Worm (Caenorhabditis elegans) whole organism, midembryonic: Measurements from ENCODE around the gene Y75B12A.2.

Source experiments
- T22C8.4 ChIP-seq: fragments of 200-800 bp; sonication (Bioruptor generic); IDR thresholded peaks from 2 replicates; pipeline ENCODE4 v1.3.6; 2022; ENCODE audit warnings: missing genetic modification characterization, missing compliant biosample characterization
- cog-1 ChIP-seq: sonication (generic microtip); optimal IDR thresholded peaks from 2 replicates; lab custom pipeline; 2016; ENCODE audit warnings: missing genetic modification characterization, missing compliant biosample characterization
- flt-1 ChIP-seq: fragments of 200-800 bp; sonication (Bioruptor generic); IDR thresholded peaks from 2 replicates; pipeline ENCODE4 v1.3.6; 2022; ENCODE audit warnings: missing genetic modification characterization, missing compliant biosample characterization
- ref-1 ChIP-seq: fragments of 200-800 bp; sonication (Bioruptor generic); conservative IDR thresholded peaks from 2 replicates; pipeline ENCODE4 v1.3.6; 2022; ENCODE audit warnings: missing genetic modification reagents, missing genetic modification characterization, missing compliant biosample characterization
- tab-1 ChIP-seq: fragments of 200-800 bp; sonication (Bioruptor generic); IDR thresholded peaks from 2 replicates; pipeline ENCODE4 v1.3.6; 2022; ENCODE audit warnings: missing genetic modification characterization, missing compliant biosample characterization
- ztf-23 ChIP-seq: fragments of 200-800 bp; sonication (Bioruptor generic); IDR thresholded peaks from 2 replicates; pipeline ENCODE4 v1.3.6; 2022; ENCODE audit warnings: missing genetic modification reagents, missing genetic modification characterization, missing compliant biosample characterization

DNA sequence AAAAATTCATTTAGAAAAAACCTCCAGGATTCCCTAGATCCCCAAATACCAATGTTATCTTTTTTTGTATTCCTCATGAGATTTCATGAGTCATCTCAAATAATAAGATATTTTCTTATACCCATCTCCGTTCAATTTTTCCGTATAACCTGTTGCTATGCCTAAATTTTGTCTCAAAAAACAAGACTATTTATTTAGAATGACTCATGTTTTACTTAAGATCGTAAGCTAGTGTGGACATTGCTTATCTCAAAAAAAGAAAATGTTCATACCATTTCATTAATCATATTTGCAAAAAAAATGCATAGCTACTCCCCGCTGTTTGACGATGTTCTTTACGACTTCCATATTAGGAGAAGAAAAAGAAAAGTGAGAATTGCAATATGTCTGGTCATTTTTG is 30.9 kb downstream of the Y75B12A.2 start, which contains the start of gene K08F9.3:
- TF ChIP-seq ztf-23 (GFP tag; lab: Robert Waterston, UW) (no peak), cog-1 (no peak), ref-1 (GFP tag; lab: Robert Waterston, UW) (no peak), tab-1 (GFP tag; lab: Robert Waterston, UW) (no peak), flt-1 (GFP tag; lab: Robert Waterston, UW) (no peak), T22C8.4 (GFP tag; lab: Robert Waterston, UW) (no peak)
